Worm (Caenorhabditis elegans): ENCODE measurements around the gene coq-2.

The coq-2 gene

ce11 chrIII:6958674-6959241 is 23.0 kb downstream of the coq-2 start (continued):
- TF ChIP-seq unc-39 (tag; optimal IDR thresholded peaks at IDR 0.05): no peak
- no peak for TF ChIP-seq duxl-1 (tag; optimal IDR thresholded peaks at IDR 0.05; ENCODE audit: poor library complexity)
- no peak for TF ChIP-seq zag-1 (tag; optimal IDR thresholded peaks at IDR 0.05)
- TF ChIP-seq dpl-1 (GFP tag; optimal IDR thresholded peaks at IDR 0.05): no peak
- TF ChIP-seq snpc-4 (tag; optimal IDR thresholded peaks at IDR 0.05): no peak
- no peak for TF ChIP-seq nhr-28 (tag; optimal IDR thresholded peaks at IDR 0.05)
- no peak for TF ChIP-seq lim-7 (GFP tag; IDR thresholded peaks at IDR 0.05)
- no peak for TF ChIP-seq zip-11 (GFP tag; IDR thresholded peaks at IDR 0.05)
- no peak for TF ChIP-seq lin-39 (tag; optimal IDR thresholded peaks at IDR 0.05)
- no peak for TF ChIP-seq fkh-10 (GFP tag; optimal IDR thresholded peaks at IDR 0.05)
- no peak for TF ChIP-seq nhr-6 (tag; optimal IDR thresholded peaks at IDR 0.05)

DNA sequence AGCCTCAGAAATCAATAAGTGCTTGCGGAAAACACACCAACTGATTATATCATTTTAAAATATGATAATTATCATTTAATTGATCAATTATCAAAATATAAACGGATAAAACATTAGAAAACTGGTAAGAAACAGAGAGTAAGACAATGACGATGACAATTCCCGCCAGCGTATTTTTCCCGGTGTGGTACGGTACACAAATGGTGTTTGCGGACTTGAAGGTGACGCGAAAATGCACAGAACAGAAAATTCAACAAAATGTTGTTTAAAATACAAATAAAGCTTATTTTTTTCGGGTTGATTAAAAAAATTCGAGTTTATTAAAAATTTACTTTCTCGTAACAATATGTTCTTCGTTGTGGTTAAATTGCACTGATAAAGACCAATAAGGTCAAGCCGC is 25.4 kb downstream of the coq-2 start:
- TF ChIP-seq nhr-77 (tag; optimal IDR thresholded peaks at IDR 0.05): no peak
- TF ChIP-seq lin-15B (tag; optimal IDR thresholded peaks at IDR 0.05): no peak
- peak; percentile 77 for TF ChIP-seq unc-130 (GFP tag; optimal IDR thresholded peaks at IDR 0.05)
- no peak for TF ChIP-seq saeg-2 (GFP tag; IDR thresholded peaks at IDR 0.05)
- no peak for TF ChIP-seq php-3 (GFP tag; IDR thresholded peaks at IDR 0.05)
- TF ChIP-seq lim-7 (GFP tag; IDR thresholded peaks at IDR 0.05): no peak
- no peak for TF ChIP-seq ceh-20 (GFP tag; IDR thresholded peaks at IDR 0.05)
- no peak for TF ChIP-seq mxl-3 (GFP tag; optimal IDR thresholded peaks at IDR 0.05)
- TF ChIP-seq aha-1 (tag): peak; percentile 60
- TF ChIP-seq hif-1 (tag; optimal IDR thresholded peaks at IDR 0.05): peak in 1 of 2 experiments; percentile 16
- no peak for TF ChIP-seq nhr-48 (tag; optimal IDR thresholded peaks at IDR 0.05)
- no peak for TF ChIP-seq F10B5.3 (tag; optimal IDR thresholded peaks at IDR 0.05)
- TF ChIP-seq mes-2 (tag; optimal IDR thresholded peaks at IDR 0.05; ENCODE audit: poor library complexity, severe bottlenecking): peak; percentile 53
- peak; percentile 56 for TF ChIP-seq lin-38 (GFP tag; IDR thresholded peaks at IDR 0.05)
- no peak for TF ChIP-seq nhr-41 (GFP tag; IDR thresholded peaks at IDR 0.05)
- peak; percentile 60 for TF ChIP-seq dpl-1 (GFP tag; optimal IDR thresholded peaks at IDR 0.05)
- peak; percentile 76 for TF ChIP-seq T20F7.1 (GFP tag; optimal IDR thresholded peaks at IDR 0.05)
- peak; percentile 57 to 98 for TF ChIP-seq lsy-2 (tag; optimal IDR thresholded peaks at IDR 0.05)
- TF ChIP-seq Y48G9A.11 (GFP tag; IDR thresholded peaks at IDR 0.05): peak; percentile 63; the same call in 1 of the 2 replicates
- no peak for TF ChIP-seq daf-16 (GFP tag; optimal IDR thresholded peaks at IDR 0.05)
- peak; percentile 36 for TF ChIP-seq daf-16 (tag; optimal IDR thresholded peaks at IDR 0.05)
- peak; percentile 43 for TF ChIP-seq mep-1 (tag; optimal IDR thresholded peaks at IDR 0.05)
- TF ChIP-seq duxl-1 (tag; optimal IDR thresholded peaks at IDR 0.05; ENCODE audit: poor library complexity): no peak
- TF ChIP-seq snpc-1.2 (GFP tag; IDR thresholded peaks at IDR 0.05): no peak
- TF ChIP-seq hmg-1.1 (GFP tag; IDR thresholded peaks at IDR 0.05): peak; percentile 28; the same call in 1 of the 2 replicates
- no peak for TF ChIP-seq pqm-1 (tag; optimal IDR thresholded peaks at IDR 0.05)
- TF ChIP-seq daf-8 (GFP tag; IDR thresholded peaks at IDR 0.05): no peak
- TF ChIP-seq lin-13 (GFP tag; optimal IDR thresholded peaks at IDR 0.05): peak; percentile 2
- TF ChIP-seq D1046.2 (GFP tag; IDR thresholded peaks at IDR 0.05): no peak
- no peak for TF ChIP-seq zag-1 (tag; optimal IDR thresholded peaks at IDR 0.05)
- peak; percentile 5 for TF ChIP-seq hlh-30 (tag; optimal IDR thresholded peaks at IDR 0.05; ENCODE audit: insufficient read depth)
- TF ChIP-seq ZK546.5 (tag; optimal IDR thresholded peaks at IDR 0.05): no peak
- TF ChIP-seq dve-1 (tag; optimal IDR thresholded peaks at IDR 0.05; ENCODE audit: insufficient read depth): peak; percentile 57

Measured in whole organism, L4 larva.